Worm (Caenorhabditis elegans) whole organism, midembryonic: Measurements from ENCODE around the gene R08F11.7.

Experiments
- T22C8.4 ChIP-seq: fragments of 200-800 bp; sonication (Bioruptor generic); IDR thresholded peaks from 2 replicates; pipeline ENCODE4 v1.3.6; 2022; ENCODE audit warnings: missing genetic modification characterization, missing compliant biosample characterization
- cog-1 ChIP-seq: sonication (generic microtip); optimal IDR thresholded peaks from 2 replicates; lab custom pipeline; 2016; ENCODE audit warnings: missing genetic modification characterization, missing compliant biosample characterization
- flt-1 ChIP-seq: fragments of 200-800 bp; sonication (Bioruptor generic); IDR thresholded peaks from 2 replicates; pipeline ENCODE4 v1.3.6; 2022; ENCODE audit warnings: missing genetic modification characterization, missing compliant biosample characterization
- klf-2 ChIP-seq: fragments of 200-800 bp; sonication (Bioruptor generic); conservative IDR thresholded peaks from 2 replicates; pipeline ENCODE4 v1.3.6; 2022; ENCODE audit warnings: missing genetic modification reagents, missing genetic modification characterization, missing compliant biosample characterization
- med-1 ChIP-seq: sonication (generic microtip); optimal IDR thresholded peaks from 2 replicates; lab custom pipeline; 2017; ENCODE audit warnings: missing genetic modification characterization, mild to moderate bottlenecking, missing compliant biosample characterization, antibody characterized with exemption, missing genetic modification reagents; ENCODE audit not compliant: insufficient read depth
- ref-1 ChIP-seq: fragments of 200-800 bp; sonication (Bioruptor generic); conservative IDR thresholded peaks from 2 replicates; pipeline ENCODE4 v1.3.6; 2022; ENCODE audit warnings: missing genetic modification reagents, missing genetic modification characterization, missing compliant biosample characterization
- tab-1 ChIP-seq: fragments of 200-800 bp; sonication (Bioruptor generic); IDR thresholded peaks from 2 replicates; pipeline ENCODE4 v1.3.6; 2022; ENCODE audit warnings: missing genetic modification characterization, missing compliant biosample characterization
- ztf-23 ChIP-seq: fragments of 200-800 bp; sonication (Bioruptor generic); IDR thresholded peaks from 2 replicates; pipeline ENCODE4 v1.3.6; 2022; ENCODE audit warnings: missing genetic modification reagents, missing genetic modification characterization, missing compliant biosample characterization
- ztf-29 ChIP-seq: fragments of 200-800 bp; sonication (Bioruptor generic); IDR thresholded peaks from 2 replicates; pipeline ENCODE4 v1.3.6; 2022; ENCODE audit warnings: missing genetic modification reagents, missing genetic modification characterization, missing compliant biosample characterization

R08F11.7 gene

ce11 chrV:3789770-3790169, at the start of gene R08F11.7:
TSS of gene R08F11.7 (plus strand) at chrV:3790070.
- TF ChIP-seq cog-1 (tag; lab: Kevin White, UChicago) (no peak), klf-2 (GFP tag; lab: Robert Waterston, UW) (no peak), tab-1 (GFP tag; lab: Robert Waterston, UW) (no peak), ref-1 (GFP tag; lab: Robert Waterston, UW) (no peak), flt-1 (no peak), ztf-29 (GFP tag; lab: Robert Waterston, UW) (no peak), ztf-23 (no peak), med-1 (GFP tag; lab: Kevin White, UChicago) (no peak), T22C8.4 (GFP tag; lab: Robert Waterston, UW) (no peak)

DNA sequence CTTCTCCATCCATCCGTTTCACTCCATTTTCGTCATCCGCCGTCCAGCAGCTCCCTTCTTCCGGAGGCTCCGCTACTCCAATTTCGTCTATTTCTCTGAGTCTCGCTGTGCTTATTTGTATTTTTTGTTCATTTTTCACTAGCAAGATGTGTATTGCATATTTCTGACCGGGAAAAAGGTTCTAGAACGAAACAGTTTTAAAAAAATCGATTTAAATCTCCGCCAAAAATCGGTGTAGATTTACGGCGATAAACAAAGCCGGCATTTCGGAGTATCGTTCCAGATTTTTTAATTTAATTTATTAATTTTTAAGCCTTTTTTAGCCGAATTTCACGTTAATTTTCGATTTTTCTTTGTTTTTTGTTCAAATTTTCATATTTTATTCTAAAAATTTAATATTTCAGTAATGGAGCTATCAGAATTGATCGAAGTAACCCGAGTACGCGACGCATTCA, 46.7 kb upstream of the R08F11.7 start, which contains the start of gene mtm-9:
mtm-9 (plus strand) TSS at position 405 of the 455 bp plus-strand sequence.
- TF ChIP-seq med-1 (GFP tag; lab: Kevin White, UChicago) (no peak), ztf-23 (no peak), cog-1 (tag; lab: Kevin White, UChicago) (no peak), tab-1 (GFP tag; lab: Robert Waterston, UW) (no peak), ztf-29 (GFP tag; lab: Robert Waterston, UW) (no peak), ref-1 (GFP tag; lab: Robert Waterston, UW) (no peak), T22C8.4 (GFP tag; lab: Robert Waterston, UW) (no peak), flt-1 (no peak), klf-2 (GFP tag; lab: Robert Waterston, UW) (no peak)

ce11 chrV:3750328-3750727, 39.5 kb upstream of the R08F11.7 start:
- TF ChIP-seq tab-1 (GFP tag; lab: Robert Waterston, UW), result no peak
- no peak for TF ChIP-seq ref-1 (GFP tag; lab: Robert Waterston, UW)
- no peak for TF ChIP-seq klf-2 (GFP tag; lab: Robert Waterston, UW)
- TF ChIP-seq ztf-23, result no peak

- TF ChIP-seq ztf-29 (GFP tag; lab: Robert Waterston, UW), result no peak
- no peak for TF ChIP-seq T22C8.4 (GFP tag; lab: Robert Waterston, UW)
- no peak for TF ChIP-seq flt-1
Measured at ce11 chrV:3756887-3757286, 33.0 kb upstream of the R08F11.7 start, which contains the start of gene gid-7. TSS of gene gid-7 (minus strand) at chrV:3757074.

DNA sequence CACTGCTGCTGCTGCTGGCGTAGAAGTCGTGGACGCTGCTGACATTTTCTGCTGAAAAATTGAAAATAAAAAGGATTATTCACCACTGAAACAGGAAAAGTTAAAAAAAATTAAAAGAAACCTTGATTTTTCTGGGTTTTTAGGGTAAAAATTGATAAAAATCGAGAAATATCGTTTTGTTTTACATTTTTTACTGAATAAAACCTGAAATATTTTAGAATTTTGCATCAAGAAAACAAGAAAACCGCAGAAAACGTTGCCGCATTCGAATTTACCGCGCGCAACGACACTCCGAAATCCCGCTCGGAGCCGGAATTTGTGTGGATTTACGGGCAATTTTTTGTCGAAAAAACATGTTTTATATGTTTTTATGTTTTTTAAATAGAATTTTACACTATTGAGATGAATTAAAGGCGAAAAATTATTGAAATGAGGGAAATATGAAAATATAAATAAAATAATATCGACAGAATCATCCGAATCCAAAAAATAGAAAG, 30.4 kb upstream of the R08F11.7 start, which contains the start of gene chk-1:
chk-1 (minus strand) TSS at position 51 of the 497 bp plus-strand sequence.
- TF ChIP-seq cog-1 (tag; lab: Kevin White, UChicago), result peak; percentile 38
- TF ChIP-seq ref-1 (GFP tag; lab: Robert Waterston, UW), result no peak

DNA sequence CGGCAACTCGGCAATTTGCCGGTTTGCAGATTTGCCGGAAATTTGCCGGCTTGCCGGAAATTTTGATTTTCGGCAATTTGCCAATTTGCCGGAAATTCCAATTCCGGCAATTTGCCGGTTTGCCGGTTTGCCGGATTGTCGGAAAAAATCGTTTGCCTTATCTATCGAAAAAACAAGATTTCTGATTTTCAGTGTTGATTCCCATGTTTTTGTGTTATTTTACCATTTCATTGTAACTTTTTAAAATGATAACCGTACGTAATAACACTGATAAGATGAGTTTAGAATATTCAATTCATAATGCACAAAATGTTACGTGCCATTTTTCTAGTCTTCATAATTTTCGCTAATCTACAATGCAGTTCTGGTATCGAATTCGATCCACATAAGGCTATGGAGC, 29.0 kb upstream of the R08F11.7 start, which contains the start of gene oac-55:
oac-55 (plus strand) TSS at position 301 of the 400 bp plus-strand sequence.
- no peak for TF ChIP-seq ref-1 (GFP tag; lab: Robert Waterston, UW)

ce11 chrV:3761829-3762228, 28.0 kb upstream of the R08F11.7 start:
- TF ChIP-seq cog-1 (tag; lab: Kevin White, UChicago) (no peak), T22C8.4 (GFP tag; lab: Robert Waterston, UW) (no peak), ztf-23 (no peak), klf-2 (GFP tag; lab: Robert Waterston, UW) (no peak), tab-1 (GFP tag; lab: Robert Waterston, UW) (no peak), ztf-29 (GFP tag; lab: Robert Waterston, UW) (no peak), ref-1 (GFP tag; lab: Robert Waterston, UW) (no peak), med-1 (GFP tag; lab: Kevin White, UChicago) (no peak), flt-1 (no peak)

DNA sequence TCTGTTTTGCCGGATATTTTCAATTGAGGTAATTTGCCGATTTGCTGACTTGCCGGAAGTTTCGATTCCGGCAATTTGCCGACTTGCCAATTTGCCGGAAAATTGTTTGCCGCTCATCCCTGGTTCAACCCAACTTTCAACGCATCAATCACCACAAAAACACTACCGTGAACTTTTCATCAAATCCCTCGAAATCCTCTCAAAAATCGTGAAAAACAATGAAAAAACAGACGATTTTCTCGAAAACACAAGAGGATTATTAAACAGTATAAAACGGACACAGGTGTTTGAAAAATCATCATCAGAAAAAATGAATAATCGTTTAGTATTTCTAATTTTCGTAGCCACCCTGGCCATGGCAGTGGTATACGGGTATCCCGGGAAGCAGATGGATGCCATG, 23.0 kb upstream of the R08F11.7 start, which contains the start of gene Y39H10A.1:
Y39H10A.1 (plus strand) TSS at position 301 of the 400 bp plus-strand sequence.
- TF ChIP-seq tab-1 (GFP tag; lab: Robert Waterston, UW), result no peak

- TF ChIP-seq med-1 (GFP tag; lab: Kevin White, UChicago), result no peak
- TF ChIP-seq T22C8.4 (GFP tag; lab: Robert Waterston, UW), result no peak
- TF ChIP-seq cog-1 (tag; lab: Kevin White, UChicago), result no peak
- TF ChIP-seq klf-2 (GFP tag; lab: Robert Waterston, UW), result no peak
- no peak for TF ChIP-seq ref-1 (GFP tag; lab: Robert Waterston, UW)
- TF ChIP-seq ztf-29 (GFP tag; lab: Robert Waterston, UW), result no peak
- TF ChIP-seq ztf-23, result no peak
- TF ChIP-seq tab-1 (GFP tag; lab: Robert Waterston, UW), result no peak
- no peak for TF ChIP-seq flt-1
Measured at ce11 chrV:3768270-3768669, 21.6 kb upstream of the R08F11.7 start, which contains the start of gene R08E5.4. TSS of gene R08E5.4 (plus strand) at chrV:3768570.

ce11 chrV:3771437-3772256, 18.2 kb upstream of the R08F11.7 start, which contains the start of the genes R08E5.1 and rips-1:
TSS of gene R08E5.1 (minus strand) at chrV:3771518.
TSS of gene rips-1 (plus strand) at chrV:3772021.
- TF ChIP-seq cog-1 (tag; lab: Kevin White, UChicago) (no peak), med-1 (GFP tag; lab: Kevin White, UChicago) (no peak), flt-1 (no peak)
